Fruit fly (Drosophila melanogaster) whole organism, embryonic: Measurements from ENCODE around the gene wcy.
A peak's percentile ranks its signal among the peaks of the same experiment; 100 is the strongest.

Experiments
- B-H1 ChIP-seq: fragments of 200-800 bp; sonication (Bioruptor generic); IDR thresholded peaks from 3 replicates; pipeline ENCODE4 v1.3.6; 2022; ENCODE audit warnings: missing biosample characterization, missing genetic modification characterization
- CG10565 ChIP-seq: fragments of 200-800 bp; sonication (Bioruptor generic); optimal IDR thresholded peaks from 3 replicates; lab custom pipeline; 2016; ENCODE audit warnings: missing biosample characterization, mild to moderate bottlenecking, missing genetic modification characterization
- CG14014 ChIP-seq: fragments of 200-800 bp; sonication (Bioruptor generic); IDR thresholded peaks from 2 replicates; pipeline ENCODE4 v1.3.6; 2022; ENCODE audit warnings: missing biosample characterization, missing genetic modification characterization
- CG1603 ChIP-seq: fragments of 200-800 bp; sonication (Bioruptor generic); optimal IDR thresholded peaks from 2 replicates; lab custom pipeline; 2019; ENCODE audit warnings: missing biosample characterization, mild to moderate bottlenecking, missing genetic modification characterization, moderate library complexity
- CG16813 ChIP-seq: fragments of 200-800 bp; sonication (Bioruptor generic); IDR thresholded peaks from 3 replicates; pipeline ENCODE4 v1.3.6; 2022; ENCODE audit warnings: missing biosample characterization, missing genetic modification characterization; ENCODE audit not compliant: partially characterized antibody
- CG17359 ChIP-seq: fragments of 200-800 bp; sonication (Bioruptor generic); optimal IDR thresholded peaks from 3 replicates; lab custom pipeline; 2018; ENCODE audit warnings: missing biosample characterization, mild to moderate bottlenecking, missing genetic modification characterization, moderate library complexity
- CG18262 ChIP-seq: fragments of 200-800 bp; optimal IDR thresholded peaks from 3 replicates; lab custom pipeline; 2019; ENCODE audit warnings: missing biosample characterization, mild to moderate bottlenecking, missing genetic modification characterization, moderate library complexity
- CG18619 ChIP-seq: fragments of 200-800 bp; sonication (Bioruptor generic); optimal IDR thresholded peaks from 3 replicates; lab custom pipeline; 2017; ENCODE audit warnings: missing biosample characterization, mild to moderate bottlenecking, missing genetic modification characterization
- CG42726 ChIP-seq: fragments of 200-800 bp; sonication (Bioruptor generic); IDR thresholded peaks from 2 replicates; pipeline ENCODE4 v1.3.6; 2022; ENCODE audit warnings: missing biosample characterization, missing genetic modification characterization; ENCODE audit not compliant: partially characterized antibody
- CG43689 ChIP-seq: fragments of 200-800 bp; sonication (Bioruptor generic); IDR thresholded peaks from 2 replicates; pipeline ENCODE4 v1.3.6; 2022; ENCODE audit warnings: missing biosample characterization, missing genetic modification characterization
- CG4854 ChIP-seq: fragments of 200-800 bp; sonication (Bioruptor generic); optimal IDR thresholded peaks from 2 replicates; lab custom pipeline; 2016; ENCODE audit warnings: missing biosample characterization, missing genetic modification characterization, inconsistent platforms
- CG5953 ChIP-seq: fragments of 200-800 bp; sonication (Bioruptor generic); IDR thresholded peaks from 2 replicates; pipeline ENCODE4 v1.3.6; 2022; ENCODE audit warnings: missing biosample characterization, missing genetic modification characterization
- CG6272 ChIP-seq: fragments of 200-800 bp; sonication (Bioruptor generic); IDR thresholded peaks from 2 replicates; pipeline ENCODE4 v1.3.6; 2022; ENCODE audit warnings: missing biosample characterization, missing genetic modification characterization
- Dek ChIP-seq: fragments of 200-800 bp; sonication (Bioruptor generic); optimal IDR thresholded peaks from 3 replicates; lab custom pipeline; 2019; ENCODE audit warnings: missing biosample characterization, mild to moderate bottlenecking, missing genetic modification characterization, moderate library complexity
- Dfd ChIP-seq, 2 experiments: fragments of >200 bp; optimal IDR thresholded peaks; 2 replicates each; lab custom pipeline; 2017; ENCODE audit warnings: missing biosample characterization in 2 of 2, missing genetic modification characterization in 2 of 2
- Doc3 ChIP-seq: fragments of 200-800 bp; sonication (Bioruptor generic); IDR thresholded peaks from 3 replicates; pipeline ENCODE4 v1.3.6; 2022; ENCODE audit warnings: missing biosample characterization, missing genetic modification characterization; ENCODE audit not compliant: partially characterized antibody
- Elba2 ChIP-seq: fragments of 200-800 bp; sonication (Bioruptor generic); optimal IDR thresholded peaks from 3 replicates; lab custom pipeline; 2016; ENCODE audit warnings: missing biosample characterization, missing genetic modification characterization
- HHEX ChIP-seq: fragments of 200-800 bp; sonication (Bioruptor generic); optimal IDR thresholded peaks from 3 replicates; lab custom pipeline; 2017; ENCODE audit warnings: missing biosample characterization, mild to moderate bottlenecking, missing genetic modification characterization, missing genetic modification reagents
- HmgZ ChIP-seq: fragments of 200-800 bp; sonication (Bioruptor generic); optimal IDR thresholded peaks from 2 replicates; lab custom pipeline; 2018; ENCODE audit warnings: missing biosample characterization, mild to moderate bottlenecking, missing genetic modification characterization
- Hmr ChIP-seq: fragments of 200-800 bp; sonication (Bioruptor generic); optimal IDR thresholded peaks from 3 replicates; lab custom pipeline; 2017; ENCODE audit warnings: mild to moderate bottlenecking, missing biosample characterization, missing genetic modification reagents, missing genetic modification characterization
- MESR4 ChIP-seq: fragments of 200-800 bp; sonication (Bioruptor generic); optimal IDR thresholded peaks from 2 replicates; lab custom pipeline; 2018; ENCODE audit warnings: missing biosample characterization, mild to moderate bottlenecking, missing genetic modification characterization, moderate library complexity
- Neu2 ChIP-seq: fragments of 200-800 bp; sonication (Bioruptor generic); optimal IDR thresholded peaks from 3 replicates; lab custom pipeline; 2016; ENCODE audit warnings: missing biosample characterization, missing genetic modification characterization, borderline replicate concordance
- Scr ChIP-seq: fragments of 200-800 bp; sonication (Bioruptor generic); IDR thresholded peaks from 2 replicates; pipeline ENCODE4 v1.3.6; 2022; ENCODE audit warnings: missing biosample characterization, missing genetic modification characterization; ENCODE audit not compliant: partially characterized antibody
- Sry-δ ChIP-seq: fragments of 200-800 bp; sonication (Bioruptor generic); optimal IDR thresholded peaks from 2 replicates; lab custom pipeline; 2016; ENCODE audit warnings: missing biosample characterization, missing genetic modification characterization
- Xrp1 ChIP-seq: fragments of 200-800 bp; sonication (Bioruptor generic); IDR thresholded peaks from 2 replicates; pipeline ENCODE4 v1.3.6; 2022; ENCODE audit warnings: missing biosample characterization, missing genetic modification characterization
- amos ChIP-seq: fragments of 200-800 bp; sonication (Bioruptor generic); IDR thresholded peaks from 2 replicates; pipeline ENCODE4 v1.3.6; 2022; ENCODE audit warnings: missing biosample characterization, missing genetic modification characterization; ENCODE audit not compliant: partially characterized antibody
- ato ChIP-seq: fragments of 200-800 bp; sonication (Bioruptor generic); IDR thresholded peaks from 2 replicates; pipeline ENCODE4 v1.3.6; 2022; ENCODE audit warnings: missing biosample characterization, missing genetic modification characterization; ENCODE audit not compliant: partially characterized antibody
- bbx ChIP-seq: fragments of 200-800 bp; sonication (Bioruptor generic); IDR thresholded peaks from 2 replicates; pipeline ENCODE4 v1.3.6; 2022; ENCODE audit warnings: missing biosample characterization, missing genetic modification characterization; ENCODE audit not compliant: partially characterized antibody
- chn ChIP-seq: fragments of 200-800 bp; sonication (Bioruptor generic); optimal IDR thresholded peaks from 2 replicates; lab custom pipeline; 2016; ENCODE audit warnings: missing biosample characterization, missing genetic modification characterization
- en ChIP-seq: fragments of 200-800 bp; sonication (Bioruptor generic); optimal IDR thresholded peaks from 2 replicates; lab custom pipeline; 2016; ENCODE audit warnings: missing biosample characterization, missing genetic modification characterization
- ftz-f1 ChIP-seq: fragments of 200-800 bp; sonication (Bioruptor generic); optimal IDR thresholded peaks from 2 replicates; lab custom pipeline; 2016; ENCODE audit warnings: missing biosample characterization, missing genetic modification characterization
- her ChIP-seq: fragments of 200-800 bp; sonication (Bioruptor generic); optimal IDR thresholded peaks from 2 replicates; lab custom pipeline; 2016; ENCODE audit warnings: missing biosample characterization, missing genetic modification characterization
- inv ChIP-seq: fragments of 200-800 bp; sonication (Bioruptor generic); IDR thresholded peaks from 2 replicates; pipeline ENCODE4 v1.3.6; 2022; ENCODE audit warnings: missing biosample characterization, missing genetic modification characterization; ENCODE audit not compliant: partially characterized antibody
- nom ChIP-seq: fragments of 200-800 bp; sonication (Bioruptor generic); optimal IDR thresholded peaks from 2 replicates; lab custom pipeline; 2017; ENCODE audit warnings: missing biosample characterization, missing genetic modification characterization, mild to moderate bottlenecking, moderate library complexity, missing genetic modification reagents
- oc ChIP-seq: fragments of 200-800 bp; sonication (Bioruptor generic); optimal IDR thresholded peaks from 2 replicates; lab custom pipeline; 2018; ENCODE audit warnings: missing biosample characterization, mild to moderate bottlenecking, missing genetic modification characterization, moderate library complexity
- pho ChIP-seq: fragments of 200-800 bp; sonication (Bioruptor generic); optimal IDR thresholded peaks from 2 replicates; lab custom pipeline; 2016; ENCODE audit warnings: missing biosample characterization, missing genetic modification characterization
- phol ChIP-seq: fragments of 200-800 bp; sonication (Bioruptor generic); optimal IDR thresholded peaks from 3 replicates; lab custom pipeline; 2018; ENCODE audit warnings: missing biosample characterization, mild to moderate bottlenecking, missing genetic modification characterization, moderate library complexity
- row ChIP-seq: fragments of 200-800 bp; sonication (Bioruptor generic); IDR thresholded peaks from 3 replicates; pipeline ENCODE4 v1.3.6; 2022; ENCODE audit warnings: missing biosample characterization, missing genetic modification characterization
- sd ChIP-seq: fragments of 200-800 bp; sonication (Bioruptor generic); optimal IDR thresholded peaks from 3 replicates; lab custom pipeline; 2018; ENCODE audit warnings: missing biosample characterization, mild to moderate bottlenecking, missing genetic modification characterization, moderate library complexity
- sens ChIP-seq: fragments of 200-800 bp; sonication (Bioruptor generic); peaks from one replicate; lab custom pipeline; 2016; ENCODE audit warnings: missing biosample characterization, missing genetic modification characterization
- sim ChIP-seq: fragments of 200-800 bp; sonication (Bioruptor generic); IDR thresholded peaks from 2 replicates; pipeline ENCODE4 v1.3.6; 2022; ENCODE audit warnings: missing biosample characterization, missing genetic modification characterization
- slbo ChIP-seq: fragments of 200-800 bp; sonication (Bioruptor generic); IDR thresholded peaks from 2 replicates; pipeline ENCODE4 v1.3.6; 2022; ENCODE audit warnings: missing biosample characterization, missing genetic modification characterization
- slp2 ChIP-seq: fragments of 200-800 bp; sonication (Bioruptor generic); optimal IDR thresholded peaks from 2 replicates; lab custom pipeline; 2016; ENCODE audit warnings: missing biosample characterization, missing genetic modification characterization
- sqz ChIP-seq: fragments of 200-800 bp; sonication (Bioruptor generic); optimal IDR thresholded peaks from 3 replicates; lab custom pipeline; 2018; ENCODE audit warnings: missing biosample characterization, mild to moderate bottlenecking, missing genetic modification characterization
- stwl ChIP-seq: fragments of 200-800 bp; sonication (Bioruptor generic); optimal IDR thresholded peaks from 3 replicates; lab custom pipeline; 2018; ENCODE audit warnings: missing biosample characterization, mild to moderate bottlenecking, missing genetic modification characterization, moderate library complexity
- vnd ChIP-seq: fragments of 200-800 bp; sonication (Bioruptor generic); IDR thresholded peaks from 3 replicates; pipeline ENCODE4 v1.3.6; 2022; ENCODE audit warnings: missing biosample characterization, missing genetic modification characterization; ENCODE audit not compliant: partially characterized antibody
- wek ChIP-seq: fragments of 200-800 bp; sonication (Bioruptor generic); optimal IDR thresholded peaks from 3 replicates; lab custom pipeline; 2018; ENCODE audit warnings: missing biosample characterization, mild to moderate bottlenecking, missing genetic modification characterization, moderate library complexity
- zen2 ChIP-seq: fragments of 200-800 bp; sonication (Bioruptor generic); IDR thresholded peaks from 3 replicates; pipeline ENCODE4 v1.3.6; 2022; ENCODE audit warnings: missing biosample characterization, missing genetic modification characterization; ENCODE audit not compliant: partially characterized antibody
- zfh2 ChIP-seq: fragments of 200-800 bp; sonication (Bioruptor generic); optimal IDR thresholded peaks from 2 replicates; lab custom pipeline; 2016; ENCODE audit warnings: missing biosample characterization, missing genetic modification characterization

Gene wcy

DNA sequence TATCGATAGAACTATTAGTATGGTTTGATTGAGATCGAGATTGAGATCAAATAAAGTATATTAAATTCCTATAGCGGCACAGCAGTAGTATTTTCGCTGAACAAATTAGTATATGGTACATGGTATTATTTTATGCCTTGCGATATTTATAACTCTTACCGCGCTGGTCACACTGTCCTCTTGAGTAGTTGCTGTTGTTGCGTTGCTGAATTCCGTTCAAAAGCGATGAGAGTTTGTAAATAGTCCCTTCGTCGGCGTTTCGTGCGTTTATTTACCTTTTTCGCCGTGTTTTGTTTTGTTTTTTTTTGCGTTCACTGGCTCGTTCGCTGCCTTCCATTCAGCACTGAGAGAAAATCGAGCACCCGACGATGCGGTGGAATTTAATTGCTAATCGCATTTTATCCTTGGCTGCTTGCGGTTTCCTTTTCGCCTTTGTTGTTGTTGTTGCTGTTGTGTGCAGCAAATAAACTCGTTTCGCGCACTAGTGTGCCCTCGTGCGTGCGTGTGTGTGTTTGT is 29.8 kb upstream of the wcy start, which contains the start of gene CG5004 (continued):
- TF ChIP-seq en (GFP tag; lab: Kevin White, UChicago): no peak
- TF ChIP-seq bbx: peak; percentile 43; the same call in 1 of the 2 replicates
- peak; percentile 72 for TF ChIP-seq sd (tag; lab: Kevin White, UChicago)
- TF ChIP-seq slbo (GFP tag; lab: Robert Waterston, UW): no peak
- peak; percentile 35; the same call in 1 of the 2 replicates for TF ChIP-seq inv (GFP tag; lab: Robert Waterston, UW)
- TF ChIP-seq sqz (GFP tag; lab: Kevin White, UChicago): peak; percentile 5
- TF ChIP-seq nom: peak; percentile 29
- peak; percentile 39 for TF ChIP-seq ftz-f1 (GFP tag; lab: Kevin White, UChicago)
- no peak for TF ChIP-seq CG5953 (GFP tag; lab: Robert Waterston, UW)
- 0 out of 3 replicates have a peak, but pooled peaks have one; percentile 25 for TF ChIP-seq vnd
- TF ChIP-seq row (GFP tag; lab: Robert Waterston, UW): peak; percentile 24; the same call in 1 of the 3 replicates
- TF ChIP-seq phol: no peak
- TF ChIP-seq amos: peak; percentile 60
- no peak for TF ChIP-seq CG4854 (GFP tag; lab: Kevin White, UChicago)
- TF ChIP-seq Elba2: no peak
- TF ChIP-seq ato: peak; percentile 49; the same call in 1 of the 2 replicates
- TF ChIP-seq Scr (GFP tag; lab: Robert Waterston, UW): peak; percentile 58
- TF ChIP-seq sens (GFP tag; lab: Kevin White, UChicago): peak; percentile 75
- 0 out of 2 replicates have a peak, but pooled peaks have one; percentile 41 for TF ChIP-seq CG42726
- 0 out of 3 replicates have a peak, but pooled peaks have one; percentile 33 for TF ChIP-seq Doc3 (GFP tag; lab: Robert Waterston, UW)
- TF ChIP-seq CG14014 (GFP tag; lab: Robert Waterston, UW): no peak
- peak; percentile 54 for TF ChIP-seq Sry-δ
- peak; percentile 55 for TF ChIP-seq CG16813 (GFP tag; lab: Robert Waterston, UW)
- TF ChIP-seq her (GFP tag; lab: Kevin White, UChicago): peak; percentile 21
- TF ChIP-seq slp2: no peak
- TF ChIP-seq CG18619: no peak
- TF ChIP-seq HmgZ (tag; lab: Kevin White, UChicago): peak; percentile 45
- TF ChIP-seq chn (GFP tag; lab: Kevin White, UChicago): no peak
- TF ChIP-seq sim (GFP tag; lab: Robert Waterston, UW): no peak
- peak; percentile 23 for TF ChIP-seq MESR4 (GFP tag; lab: Kevin White, UChicago)
- TF ChIP-seq Dek (tag; lab: Kevin White, UChicago): no peak
- TF ChIP-seq Xrp1 (GFP tag; lab: Robert Waterston, UW): no peak
- TF ChIP-seq pho: no peak
- peak; percentile 83 for TF ChIP-seq stwl (tag; lab: Kevin White, UChicago)
- no peak for TF ChIP-seq CG10565 (GFP tag; lab: Kevin White, UChicago)
- TF ChIP-seq oc: peak; percentile 18
- no peak for TF ChIP-seq zfh2 (GFP tag; lab: Kevin White, UChicago)
- no peak for TF ChIP-seq Dfd (GFP tag; optimal IDR thresholded peaks at IDR 0.05; lab: Kevin White, UChicago)
- no peak for TF ChIP-seq CG18262 (tag; lab: Kevin White, UChicago)
- peak; percentile 9 for TF ChIP-seq HHEX (GFP tag; lab: Kevin White, UChicago)
- peak; percentile 48 for TF ChIP-seq CG1603
- TF ChIP-seq wek (GFP tag; lab: Kevin White, UChicago): peak; percentile 35
- TF ChIP-seq CG6272 (GFP tag; lab: Robert Waterston, UW): no peak
- no peak for TF ChIP-seq Neu2 (GFP tag; lab: Kevin White, UChicago)
- TF ChIP-seq CG43689: no peak
- no peak for TF ChIP-seq CG17359 (tag; lab: Kevin White, UChicago)
- peak; percentile 47 for TF ChIP-seq Hmr (GFP tag; lab: Kevin White, UChicago)
- peak; percentile 21; the same call in 1 of the 3 replicates for TF ChIP-seq B-H1
- no peak for TF ChIP-seq zen2 (GFP tag; lab: Robert Waterston, UW)
